Worm (Caenorhabditis elegans) whole organism, young adult: Measurements from ENCODE around the gene arid-1.

ENCODE experiments used
- B0261.1 ChIP-seq: sonication (generic microtip); optimal IDR thresholded peaks from 2 replicates; lab custom pipeline; 2016; ENCODE audit warnings: mild to moderate bottlenecking, missing genetic modification characterization, moderate library complexity, missing compliant biosample characterization
- C06A6.2 ChIP-seq: fragments of 200-800 bp; sonication (Bioruptor generic); conservative IDR thresholded peaks from 2 replicates; pipeline ENCODE4 v1.3.6; 2022; ENCODE audit warnings: missing genetic modification characterization, missing compliant biosample characterization
- D2030.7 ChIP-seq: fragments of 200-800 bp; sonication (Bioruptor generic); IDR thresholded peaks from 2 replicates; pipeline ENCODE4 v1.3.6; 2022; ENCODE audit warnings: missing genetic modification reagents, missing genetic modification characterization, missing compliant biosample characterization
- F37B4.10 ChIP-seq: fragments of 200-800 bp; sonication (Bioruptor generic); IDR thresholded peaks from 2 replicates; pipeline ENCODE4 v1.3.6; 2022; ENCODE audit warnings: missing genetic modification characterization, missing compliant biosample characterization
- F49E8.2 ChIP-seq: sonication (generic microtip); optimal IDR thresholded peaks from 3 replicates; lab custom pipeline; 2017; ENCODE audit warnings: missing genetic modification characterization, mild to moderate bottlenecking, missing compliant biosample characterization, antibody characterized with exemption, moderate library complexity; ENCODE audit not compliant: insufficient read depth
- F52B5.7 ChIP-seq: sonication (generic microtip); optimal IDR thresholded peaks from 2 replicates; lab custom pipeline; 2016; ENCODE audit warnings: mild to moderate bottlenecking, missing genetic modification characterization, missing compliant biosample characterization
- Y53F4B.3 ChIP-seq: fragments of 200-800 bp; sonication (Bioruptor generic); IDR thresholded peaks from 2 replicates; pipeline ENCODE4 v1.3.6; 2022; ENCODE audit warnings: missing genetic modification reagents, missing genetic modification characterization, missing compliant biosample characterization
- Y79H2A.3 ChIP-seq: fragments of 200-800 bp; sonication (Bioruptor generic); conservative IDR thresholded peaks from 2 replicates; pipeline ENCODE4 v1.3.6; 2022; ENCODE audit warnings: missing genetic modification reagents, missing genetic modification characterization, missing compliant biosample characterization
- aptf-3 ChIP-seq: fragments of 200-800 bp; sonication (Bioruptor generic); IDR thresholded peaks from 2 replicates; pipeline ENCODE4 v1.3.6; 2022; ENCODE audit warnings: missing genetic modification characterization, missing compliant biosample characterization
- attf-3 ChIP-seq: fragments of 200-800 bp; sonication (Bioruptor generic); conservative IDR thresholded peaks from 2 replicates; pipeline ENCODE4 v1.3.6; 2022; ENCODE audit warnings: missing genetic modification reagents, missing genetic modification characterization, missing compliant biosample characterization
- cebp-1 ChIP-seq, 2 experiments: fragments of 200-800 bp in 1 of 2; sonication (Bioruptor generic) in 1 of 2; sonication (generic microtip) in 1 of 2; IDR thresholded peaks in 1 of 2; optimal IDR thresholded peaks in 1 of 2; 2 replicates each; pipeline versions ENCODE4 v1.3.6 to Lab custom; 2017 to 2022; ENCODE audit warnings: missing compliant biosample characterization in 2 of 2, missing genetic modification characterization in 2 of 2, mild to moderate bottlenecking in 1 of 2, missing genetic modification reagents in 1 of 2, moderate library complexity in 1 of 2
- dox-1 ChIP-seq: fragments of 200-800 bp; sonication (Bioruptor generic); IDR thresholded peaks from 2 replicates; pipeline ENCODE4 v1.3.6; 2022; ENCODE audit warnings: missing genetic modification reagents, missing genetic modification characterization, missing compliant biosample characterization
- dpff-1 ChIP-seq: sonication (generic microtip); optimal IDR thresholded peaks from 2 replicates; lab custom pipeline; 2017; ENCODE audit warnings: mild to moderate bottlenecking, missing genetic modification characterization, missing compliant biosample characterization
- dpl-1 ChIP-seq: fragments of 150-350 bp; optimal IDR thresholded peaks from 2 replicates; lab custom pipeline; 2014; ENCODE audit warnings: missing biosample characterization, missing genetic modification reagents, missing genetic modification characterization
- efl-1 ChIP-seq: fragments of 150-350 bp; optimal IDR thresholded peaks from 2 replicates; lab custom pipeline; 2014; ENCODE audit warnings: missing biosample characterization, missing genetic modification reagents, missing genetic modification characterization
- hlh-26 ChIP-seq: fragments of 200-800 bp; sonication (Bioruptor generic); conservative IDR thresholded peaks from 2 replicates; pipeline ENCODE4 v1.3.6; 2022; ENCODE audit warnings: missing genetic modification reagents, missing genetic modification characterization, missing compliant biosample characterization
- hmg-1.2 ChIP-seq: fragments of 200-800 bp; sonication (Bioruptor generic); IDR thresholded peaks from 2 replicates; pipeline ENCODE4 v1.3.6; 2022; ENCODE audit warnings: missing genetic modification reagents, missing genetic modification characterization, missing compliant biosample characterization
- lin-35 ChIP-seq, 3 experiments: fragments of 150-350 bp in 2 of 3; sonication (generic microtip) in 1 of 3; optimal IDR thresholded peaks; 2 replicates each; lab custom pipeline; 2014 to 2018; ENCODE audit warnings: missing biosample characterization in 3 of 3, missing genetic modification characterization in 3 of 3, missing genetic modification reagents in 3 of 3
- lin-54 ChIP-seq: fragments of 200-800 bp; sonication (Bioruptor generic); optimal IDR thresholded peaks from 2 replicates; lab custom pipeline; 2018; ENCODE audit warnings: mild to moderate bottlenecking, missing genetic modification characterization, missing compliant biosample characterization
- madf-10 ChIP-seq: sonication (generic microtip); optimal IDR thresholded peaks from 2 replicates; lab custom pipeline; 2016; ENCODE audit warnings: mild to moderate bottlenecking, missing genetic modification characterization, missing compliant biosample characterization
- madf-6 ChIP-seq: fragments of 200-800 bp; sonication (Bioruptor generic); IDR thresholded peaks from 2 replicates; pipeline ENCODE4 v1.3.6; 2022; ENCODE audit warnings: missing genetic modification reagents, missing genetic modification characterization, missing compliant biosample characterization
- madf-8 ChIP-seq: fragments of 200-800 bp; sonication (Bioruptor generic); conservative IDR thresholded peaks from 2 replicates; pipeline ENCODE4 v1.3.6; 2022; ENCODE audit warnings: missing genetic modification reagents, missing genetic modification characterization, missing compliant biosample characterization
- mcd-1 ChIP-seq: fragments of 200-800 bp; sonication (Bioruptor generic); IDR thresholded peaks from 2 replicates; pipeline ENCODE4 v1.3.6; 2022; ENCODE audit warnings: missing genetic modification reagents, missing genetic modification characterization, missing compliant biosample characterization
- nfya-1 ChIP-seq: sonication (generic microtip); optimal IDR thresholded peaks from 2 replicates; lab custom pipeline; 2017; ENCODE audit warnings: antibody characterized with exemption, missing compliant biosample characterization, missing genetic modification characterization, borderline replicate concordance; ENCODE audit not compliant: insufficient read depth
- rec-8 ChIP-seq, 2 experiments: sonication (generic microtip); optimal IDR thresholded peaks; 2 replicates each; lab custom pipeline; 2016; ENCODE audit warnings: mild to moderate bottlenecking in 2 of 2, missing genetic modification characterization in 2 of 2, missing genetic modification reagents in 2 of 2, missing genotype in 2 of 2, missing biosample characterization in 1 of 2, missing compliant biosample characterization in 1 of 2, moderate library complexity in 1 of 2
- snpc-1.3 ChIP-seq: sonication (generic microtip); optimal IDR thresholded peaks from 2 replicates; lab custom pipeline; 2017; ENCODE audit warnings: missing genetic modification characterization, mild to moderate bottlenecking, missing compliant biosample characterization, antibody characterized with exemption, moderate library complexity, missing genotype, missing genetic modification reagents; ENCODE audit not compliant: insufficient read depth
- somi-1 ChIP-seq: fragments of 200-800 bp; sonication (Bioruptor generic); optimal IDR thresholded peaks from 2 replicates; lab custom pipeline; 2018; ENCODE audit warnings: mild to moderate bottlenecking, missing genetic modification characterization, missing compliant biosample characterization
- tlf-1 ChIP-seq: fragments of 200-800 bp; sonication (Bioruptor generic); optimal IDR thresholded peaks from 2 replicates; lab custom pipeline; 2018; ENCODE audit warnings: mild to moderate bottlenecking, missing genetic modification characterization, missing compliant biosample characterization
- unc-62 ChIP-seq: fragments of 150-350 bp; optimal IDR thresholded peaks from 2 replicates; lab custom pipeline; 2014; ENCODE audit warnings: missing biosample characterization, missing genetic modification reagents, missing genetic modification characterization
- zim-3 ChIP-seq: sonication (generic microtip); optimal IDR thresholded peaks from 2 replicates; lab custom pipeline; 2017; ENCODE audit warnings: mild to moderate bottlenecking, missing genetic modification characterization, moderate library complexity, missing compliant biosample characterization
- ztf-28 ChIP-seq: fragments of 200-800 bp; sonication (Bioruptor generic); IDR thresholded peaks from 2 replicates; pipeline ENCODE4 v1.3.6; 2022; ENCODE audit warnings: missing genetic modification reagents, missing genetic modification characterization, missing compliant biosample characterization

Gene arid-1

DNA sequence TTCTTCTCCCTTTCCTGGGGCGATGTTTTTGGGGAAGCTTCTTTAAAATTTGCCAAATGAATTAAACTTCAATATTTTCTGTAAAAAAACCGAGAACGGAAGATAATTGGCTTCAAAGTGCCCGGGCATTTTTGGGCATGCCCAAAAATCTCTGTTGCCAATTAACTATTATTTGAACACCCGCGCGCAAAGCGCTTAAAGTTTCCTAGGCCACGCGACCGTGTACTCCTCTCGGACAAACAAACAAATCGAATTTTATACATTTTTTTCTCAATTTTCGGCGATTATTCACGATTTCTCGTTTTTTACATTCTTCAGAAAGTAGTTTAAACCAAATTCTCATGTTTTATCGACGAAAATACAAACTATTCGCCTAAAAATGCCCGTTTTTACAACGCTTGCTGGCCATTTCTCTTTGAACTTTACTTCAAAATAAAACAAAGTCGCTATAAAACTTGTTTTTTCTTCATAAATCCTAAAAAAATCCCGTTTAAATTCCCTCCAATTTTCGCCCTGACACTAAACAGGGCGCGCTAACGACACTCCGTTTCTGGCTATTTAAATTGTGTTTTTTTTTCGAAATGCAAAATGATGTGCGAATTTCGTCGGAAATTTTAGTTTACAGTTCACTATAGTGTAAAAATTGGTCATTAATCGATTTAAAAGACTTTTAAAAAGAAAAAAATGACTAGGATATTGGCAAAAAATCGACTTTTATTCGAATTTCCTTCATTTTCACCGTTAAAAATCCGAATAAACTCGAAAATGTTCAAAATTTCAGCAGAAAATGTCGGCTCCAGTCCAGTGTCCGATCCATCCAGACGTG is 29.7 kb upstream of the arid-1 start, which contains the start of gene ttb-1:
TSS of gene ttb-1 (plus strand) at position 776 of the 826 bp plus-strand sequence.
- TF ChIP-seq D2030.7 (GFP tag; lab: Robert Waterston, UW) (peak; percentile 74), lin-54 (GFP tag; lab: Kevin White, UChicago) (peak; percentile 66), F52B5.7 (tag; lab: Kevin White, UChicago) (no peak), efl-1 (GFP tag; lab: Kevin White, UChicago) (peak; percentile 68), rec-8 (tag; optimal IDR thresholded peaks at IDR 0.05; lab: Kevin White, UChicago) (no peak), somi-1 (GFP tag; lab: Kevin White, UChicago) (no peak), unc-62 (GFP tag; lab: Kevin White, UChicago) (no peak), Y53F4B.3 (GFP tag; lab: Robert Waterston, UW) (no peak), B0261.1 (tag; lab: Kevin White, UChicago) (no peak), lin-35 (GFP tag; optimal IDR thresholded peaks at IDR 0.05; lab: Kevin White, UChicago) (peak in 1 of 3 experiments; percentile 46), tlf-1 (GFP tag; lab: Kevin White, UChicago) (no peak), attf-3 (GFP tag; lab: Robert Waterston, UW) (peak; percentile 91), aptf-3 (GFP tag; lab: Robert Waterston, UW) (no peak), madf-6 (GFP tag; lab: Robert Waterston, UW) (peak; percentile 57; the same call in 1 of the 2 replicates), F49E8.2 (tag; lab: Kevin White, UChicago) (no peak), mcd-1 (GFP tag; lab: Robert Waterston, UW) (0 out of 2 replicates have a peak, but pooled peaks have one; percentile 32), dox-1 (GFP tag; lab: Robert Waterston, UW) (0 out of 2 replicates have a peak, but pooled peaks have one; percentile 11), dpl-1 (GFP tag; lab: Kevin White, UChicago) (peak; percentile 21)

DNA sequence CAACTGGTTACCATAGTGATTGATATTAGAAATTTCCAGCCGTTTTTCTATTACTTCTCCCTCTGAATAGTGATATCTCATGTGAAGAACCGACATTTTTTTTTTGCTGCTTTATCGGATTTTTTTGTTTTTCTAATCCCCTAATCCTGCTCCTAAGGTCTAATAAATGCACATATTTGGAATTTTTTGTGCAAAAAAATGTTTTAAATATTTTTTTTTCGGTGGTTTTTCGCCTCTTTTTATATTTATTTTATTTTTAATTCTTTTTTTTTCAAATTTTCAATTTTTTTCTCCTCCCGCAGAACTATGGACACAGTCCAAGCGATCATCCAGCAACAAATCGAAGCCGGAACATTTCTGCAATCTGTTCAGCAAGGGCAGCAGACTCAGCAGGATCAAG is 19.3 kb upstream of the arid-1 start, which contains the start of gene Y108G3AL.2:
TSS of gene Y108G3AL.2 (plus strand) at position 301 of the 400 bp plus-strand sequence.
- TF ChIP-seq tlf-1 (GFP tag; lab: Kevin White, UChicago) (no peak), aptf-3 (GFP tag; lab: Robert Waterston, UW) (no peak), C06A6.2 (GFP tag; lab: Robert Waterston, UW) (no peak), dpff-1 (tag; lab: Kevin White, UChicago) (no peak), cebp-1 (GFP tag; IDR thresholded peaks at IDR 0.05; lab: Robert Waterston, UW) (no peak), cebp-1 (tag; optimal IDR thresholded peaks at IDR 0.05; lab: Kevin White, UChicago) (no peak), nfya-1 (no peak), hmg-1.2 (GFP tag; lab: Robert Waterston, UW) (no peak), Y79H2A.3 (no peak), madf-10 (tag; lab: Kevin White, UChicago) (no peak)

DNA sequence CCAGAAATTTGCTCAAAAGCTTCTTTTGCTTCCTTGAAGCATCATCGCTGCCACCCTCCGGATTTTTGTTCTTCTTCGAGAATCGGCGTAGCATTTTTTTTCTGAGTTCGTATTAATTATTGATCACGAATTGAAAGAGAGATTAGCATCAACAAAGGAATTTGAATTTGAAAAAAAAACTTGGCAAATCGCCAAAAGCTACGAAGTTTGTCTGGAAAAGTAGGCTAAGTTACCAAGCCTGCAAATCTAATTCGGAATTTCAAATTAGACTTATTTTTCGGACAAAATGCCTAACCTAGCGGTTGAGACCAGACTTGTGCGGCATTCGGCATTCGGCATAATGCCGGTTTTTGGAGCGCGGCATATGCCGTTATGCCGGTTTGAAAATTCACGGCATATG is 13.9 kb upstream of the arid-1 start, which contains the start of gene cfap-36:
TSS of gene cfap-36 (minus strand) at position 101 of the 400 bp plus-strand sequence.
- TF ChIP-seq zim-3 (no peak), snpc-1.3 (tag; lab: Kevin White, UChicago) (no peak), F37B4.10 (GFP tag; lab: Robert Waterston, UW) (no peak), dpl-1 (GFP tag; lab: Kevin White, UChicago) (no peak), Y53F4B.3 (GFP tag; lab: Robert Waterston, UW) (no peak), hlh-26 (GFP tag; lab: Robert Waterston, UW) (no peak), nfya-1 (no peak), ztf-28 (GFP tag; lab: Robert Waterston, UW) (no peak), madf-8 (GFP tag; lab: Robert Waterston, UW) (no peak)
